Fruit fly (Drosophila melanogaster) whole organism, embryonic: ENCODE results near the gene fig.

Source experiments
- Ada2b ChIP-seq: fragments of 200-800 bp; sonication (Bioruptor generic); IDR thresholded peaks from 2 replicates; pipeline ENCODE4 v1.3.6; 2022; ENCODE audit warnings: missing biosample characterization, missing genetic modification characterization
- Antp ChIP-seq: fragments of 200-800 bp; sonication (Bioruptor generic); optimal IDR thresholded peaks from 3 replicates; lab custom pipeline; 2016; ENCODE audit warnings: missing biosample characterization, missing genetic modification characterization
- Awh ChIP-seq: fragments of 200-800 bp; sonication (Bioruptor generic); IDR thresholded peaks from 2 replicates; pipeline ENCODE4, ENCODE4 v1.3.6; 2022; ENCODE audit warnings: missing biosample characterization, missing genetic modification characterization
- Bteb2 ChIP-seq: fragments of 200-800 bp; sonication (Bioruptor generic); optimal IDR thresholded peaks from 2 replicates; lab custom pipeline; 2016; ENCODE audit warnings: missing biosample characterization, missing genetic modification characterization
- CG11456 ChIP-seq: fragments of 200-800 bp; sonication (Bioruptor generic); IDR thresholded peaks from 3 replicates; pipeline ENCODE4 v1.3.6; 2022; ENCODE audit warnings: missing biosample characterization, missing genetic modification characterization
- CG12236 ChIP-seq: fragments of 200-800 bp; sonication (Bioruptor generic); optimal IDR thresholded peaks from 2 replicates; lab custom pipeline; 2016; ENCODE audit warnings: missing biosample characterization, missing genetic modification characterization
- CG15269 ChIP-seq: fragments of 200-800 bp; sonication (Bioruptor generic); optimal IDR thresholded peaks from 2 replicates; lab custom pipeline; 2018; ENCODE audit warnings: missing biosample characterization, mild to moderate bottlenecking, missing genetic modification characterization, moderate library complexity
- CG16779 ChIP-seq: fragments of 200-800 bp; sonication (Bioruptor generic); IDR thresholded peaks from 2 replicates; pipeline ENCODE4 v1.3.6; 2022; ENCODE audit warnings: missing biosample characterization, missing genetic modification characterization
- CG17186 ChIP-seq: fragments of 200-800 bp; sonication (Bioruptor generic); optimal IDR thresholded peaks from 3 replicates; lab custom pipeline; 2017; ENCODE audit warnings: missing biosample characterization, missing genetic modification reagents, missing genetic modification characterization
- CG1832 ChIP-seq: fragments of 200-800 bp; sonication (Bioruptor generic); optimal IDR thresholded peaks from 2 replicates; lab custom pipeline; 2017; ENCODE audit warnings: missing biosample characterization, mild to moderate bottlenecking, missing genetic modification characterization, inconsistent platforms
- CG18599 ChIP-seq: fragments of 200-800 bp; sonication (Bioruptor generic); optimal IDR thresholded peaks from 3 replicates; lab custom pipeline; 2017; ENCODE audit warnings: missing biosample characterization, missing genetic modification characterization, mild to moderate bottlenecking, moderate library complexity, missing genetic modification reagents
- CG3407 ChIP-seq: fragments of 200-800 bp; sonication (Bioruptor generic); optimal IDR thresholded peaks from 2 replicates; lab custom pipeline; 2018; ENCODE audit warnings: missing biosample characterization, mild to moderate bottlenecking, missing genetic modification characterization
- CG42726 ChIP-seq: fragments of 200-800 bp; sonication (Bioruptor generic); IDR thresholded peaks from 2 replicates; pipeline ENCODE4 v1.3.6; 2022; ENCODE audit warnings: missing biosample characterization, missing genetic modification characterization; ENCODE audit not compliant: partially characterized antibody
- CG6765 ChIP-seq: fragments of 200-800 bp; sonication (Bioruptor generic); optimal IDR thresholded peaks from 3 replicates; lab custom pipeline; 2017; ENCODE audit warnings: missing biosample characterization, mild to moderate bottlenecking, missing genetic modification characterization
- CG6791 ChIP-seq: fragments of 200-800 bp; sonication (Bioruptor generic); IDR thresholded peaks from 3 replicates; pipeline ENCODE4 v1.3.6; 2022; ENCODE audit warnings: missing biosample characterization, missing genetic modification characterization; ENCODE audit not compliant: partially characterized antibody
- CG7963 ChIP-seq: fragments of 200-800 bp; sonication (Bioruptor generic); IDR thresholded peaks from 3 replicates; pipeline ENCODE4 v1.3.6; 2022; ENCODE audit warnings: missing biosample characterization, missing genetic modification characterization; ENCODE audit not compliant: partially characterized antibody
- CG9932 ChIP-seq: fragments of 200-800 bp; sonication (Bioruptor generic); IDR thresholded peaks from 2 replicates; pipeline ENCODE4 v1.3.6; 2022; ENCODE audit warnings: missing biosample characterization, missing genetic modification characterization
- CkIIα-i1 ChIP-seq: fragments of 200-800 bp; sonication (Bioruptor generic); IDR thresholded peaks from 2 replicates; pipeline ENCODE4 v1.3.6; 2022; ENCODE audit warnings: missing biosample characterization, missing genetic modification characterization
- CoRest ChIP-seq: fragments of 200-800 bp; sonication (Bioruptor generic); optimal IDR thresholded peaks from 3 replicates; lab custom pipeline; 2018; ENCODE audit warnings: missing biosample characterization, mild to moderate bottlenecking, missing genetic modification characterization, moderate library complexity
- Dad ChIP-seq: fragments of 200-800 bp; sonication (Bioruptor generic); optimal IDR thresholded peaks from 3 replicates; lab custom pipeline; 2016; ENCODE audit warnings: missing biosample characterization, missing genetic modification characterization
- Dfd ChIP-seq, 2 experiments: fragments of >200 bp; optimal IDR thresholded peaks; 2 replicates each; lab custom pipeline; 2017; ENCODE audit warnings: missing biosample characterization in 2 of 2, missing genetic modification characterization in 2 of 2
- Dll ChIP-seq: fragments of 200-800 bp; sonication (Bioruptor generic); IDR thresholded peaks from 4 replicates; pipeline ENCODE4 v1.3.6; 2022; ENCODE audit warnings: missing biosample characterization, missing genetic modification characterization; ENCODE audit not compliant: partially characterized antibody
- Doc2 ChIP-seq: fragments of 200-800 bp; sonication (Bioruptor generic); IDR thresholded peaks from 2 replicates; pipeline ENCODE4 v1.3.6; 2022; ENCODE audit warnings: missing biosample characterization, missing genetic modification characterization
- Gsc ChIP-seq: fragments of 200-800 bp; sonication (Bioruptor generic); IDR thresholded peaks from 2 replicates; pipeline ENCODE4 v1.3.6; 2022; ENCODE audit warnings: missing biosample characterization, missing genetic modification characterization
- HHEX ChIP-seq: fragments of 200-800 bp; sonication (Bioruptor generic); optimal IDR thresholded peaks from 3 replicates; lab custom pipeline; 2017; ENCODE audit warnings: missing biosample characterization, mild to moderate bottlenecking, missing genetic modification characterization, missing genetic modification reagents
- Lpt ChIP-seq: fragments of >200 bp; optimal IDR thresholded peaks from 2 replicates; lab custom pipeline; 2018; ENCODE audit warnings: missing biosample characterization, missing genetic modification characterization
- MBD-R2 ChIP-seq: fragments of 200-800 bp; sonication (Bioruptor generic); IDR thresholded peaks from 2 replicates; pipeline ENCODE4 v1.3.6; 2022; ENCODE audit warnings: missing biosample characterization, missing genetic modification characterization
- Med ChIP-seq: fragments of 200-800 bp; sonication (Bioruptor generic); peaks from one replicate; lab custom pipeline; 2016; ENCODE audit warnings: missing biosample characterization, missing genetic modification characterization, mild to moderate bottlenecking, inconsistent platforms, moderate library complexity
- NC2β ChIP-seq: fragments of 200-800 bp; sonication (Bioruptor generic); optimal IDR thresholded peaks from 2 replicates; lab custom pipeline; 2016; ENCODE audit warnings: missing biosample characterization, missing genetic modification characterization
- Optix ChIP-seq: fragments of 200-800 bp; sonication (Bioruptor generic); IDR thresholded peaks from 3 replicates; pipeline ENCODE4 v1.3.6; 2022; ENCODE audit warnings: missing biosample characterization, missing genetic modification characterization
- Side ChIP-seq: fragments of 200-800 bp; sonication (Bioruptor generic); optimal IDR thresholded peaks from 2 replicates; lab custom pipeline; 2016; ENCODE audit warnings: missing biosample characterization, missing genetic modification characterization
- Sry-β ChIP-seq: fragments of 200-800 bp; sonication (Bioruptor generic); optimal IDR thresholded peaks from 2 replicates; lab custom pipeline; 2018; ENCODE audit warnings: missing biosample characterization, mild to moderate bottlenecking, missing genetic modification characterization, moderate library complexity
- Stat92E ChIP-seq, 3 experiments: fragments of >200 bp in 2 of 3; fragments of 200-800 bp in 1 of 3; sonication (Bioruptor generic) in 1 of 3; optimal IDR thresholded peaks; 2 replicates each; lab custom pipeline; 2017 to 2019; ENCODE audit warnings: missing biosample characterization in 3 of 3, missing genetic modification characterization in 3 of 3, mild to moderate bottlenecking in 1 of 3, moderate library complexity in 1 of 3
- aop ChIP-seq: fragments of 200-800 bp; sonication (Bioruptor generic); IDR thresholded peaks from 2 replicates; pipeline ENCODE4 v1.3.6; 2022; ENCODE audit warnings: missing biosample characterization, missing genetic modification characterization
- dmrt11E ChIP-seq: fragments of 200-800 bp; sonication (Bioruptor generic); optimal IDR thresholded peaks from 3 replicates; lab custom pipeline; 2018; ENCODE audit warnings: missing biosample characterization, mild to moderate bottlenecking, missing genetic modification characterization, moderate library complexity
- dmrt99B ChIP-seq: fragments of 200-800 bp; sonication (Bioruptor generic); optimal IDR thresholded peaks from 2 replicates; lab custom pipeline; 2018; ENCODE audit warnings: missing biosample characterization, mild to moderate bottlenecking, missing genetic modification characterization, moderate library complexity
- dysf ChIP-seq: fragments of 200-800 bp; sonication (Bioruptor generic); IDR thresholded peaks from 3 replicates; pipeline ENCODE4 v1.3.6; 2022; ENCODE audit warnings: missing biosample characterization, missing genetic modification characterization
- en ChIP-seq: fragments of 200-800 bp; sonication (Bioruptor generic); optimal IDR thresholded peaks from 2 replicates; lab custom pipeline; 2016; ENCODE audit warnings: missing biosample characterization, missing genetic modification characterization
- gcm ChIP-seq: fragments of 200-800 bp; sonication (Bioruptor generic); optimal IDR thresholded peaks from 2 replicates; lab custom pipeline; 2019; ENCODE audit warnings: missing biosample characterization, mild to moderate bottlenecking, missing genetic modification characterization, moderate library complexity
- hb ChIP-seq: fragments of 200-800 bp; sonication (Bioruptor generic); IDR thresholded peaks from 3 replicates; pipeline ENCODE4 v1.3.6; 2022; ENCODE audit warnings: missing biosample characterization, missing genetic modification characterization; ENCODE audit not compliant: partially characterized antibody
- kay ChIP-seq: fragments of 200-800 bp; sonication (Bioruptor generic); optimal IDR thresholded peaks from 2 replicates; lab custom pipeline; 2016; ENCODE audit warnings: missing biosample characterization, missing genetic modification characterization
- lmd ChIP-seq: fragments of 200-800 bp; sonication (Bioruptor generic); IDR thresholded peaks from 2 replicates; pipeline ENCODE4 v1.3.6; 2022; ENCODE audit warnings: missing biosample characterization, missing genetic modification characterization
- mirr ChIP-seq: fragments of 200-800 bp; sonication (Bioruptor generic); optimal IDR thresholded peaks from 3 replicates; lab custom pipeline; 2018; ENCODE audit warnings: missing biosample characterization, mild to moderate bottlenecking, missing genetic modification characterization
- peb ChIP-seq: fragments of 200-800 bp; sonication (Bioruptor generic); IDR thresholded peaks from 2 replicates; pipeline ENCODE4 v1.3.6; 2022; ENCODE audit warnings: missing biosample characterization, missing genetic modification characterization
- phol ChIP-seq: fragments of 200-800 bp; sonication (Bioruptor generic); optimal IDR thresholded peaks from 3 replicates; lab custom pipeline; 2018; ENCODE audit warnings: missing biosample characterization, mild to moderate bottlenecking, missing genetic modification characterization, moderate library complexity
- pros ChIP-seq: fragments of 200-800 bp; sonication (Bioruptor generic); optimal IDR thresholded peaks from 3 replicates; lab custom pipeline; 2019; ENCODE audit warnings: missing biosample characterization, mild to moderate bottlenecking, missing genetic modification characterization, moderate library complexity
- rib ChIP-seq: fragments of 200-800 bp; sonication (Bioruptor generic); IDR thresholded peaks from 2 replicates; pipeline ENCODE4 v1.3.6; 2022; ENCODE audit warnings: missing biosample characterization, missing genetic modification characterization
- ssp ChIP-seq: fragments of 200-800 bp; sonication (Bioruptor generic); IDR thresholded peaks from 2 replicates; pipeline ENCODE4 v1.3.6; 2022; ENCODE audit warnings: missing biosample characterization, missing genetic modification characterization
- zen2 ChIP-seq: fragments of 200-800 bp; sonication (Bioruptor generic); IDR thresholded peaks from 3 replicates; pipeline ENCODE4 v1.3.6; 2022; ENCODE audit warnings: missing biosample characterization, missing genetic modification characterization; ENCODE audit not compliant: partially characterized antibody

The fig gene

DNA sequence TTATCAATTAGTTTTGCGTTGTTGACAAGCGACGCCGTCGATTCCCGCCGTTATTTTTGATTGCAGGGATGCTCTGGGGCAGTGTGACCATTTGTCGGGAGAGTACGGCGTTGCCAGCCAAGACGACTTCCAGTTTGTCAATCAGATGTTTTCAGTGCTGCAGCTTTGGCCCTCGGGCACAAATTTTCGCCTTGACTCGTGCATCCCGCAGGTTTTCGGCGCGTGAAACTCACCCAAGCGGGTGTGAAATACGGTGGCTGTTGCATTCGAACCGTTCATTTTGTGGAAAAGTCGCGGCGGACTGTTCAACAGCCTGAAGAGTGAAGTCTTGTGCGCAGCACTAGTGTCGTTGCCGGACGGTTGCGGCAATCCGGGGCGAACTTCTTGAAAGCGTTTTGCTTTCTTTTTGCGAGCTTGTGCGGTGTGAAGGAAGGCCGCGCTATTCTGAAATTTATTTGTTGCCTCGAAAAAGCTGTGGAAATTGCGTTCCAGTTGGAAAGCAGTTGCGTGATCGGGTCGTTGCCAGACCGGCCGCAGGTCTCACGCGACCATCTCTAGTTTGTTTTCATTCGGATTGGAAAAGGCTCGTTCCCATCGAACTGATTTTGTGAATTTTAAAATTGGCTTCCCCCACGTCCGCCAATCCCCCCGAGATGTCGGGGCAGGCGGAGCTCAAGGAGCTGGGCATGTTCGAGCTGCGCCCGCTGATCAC is 26.6 kb upstream of the fig start, which contains the start of the genes ca and ncd (continued):
- TF ChIP-seq dmrt11E (tag; lab: Kevin White, UChicago): no peak
- peak; percentile 61; the same call in 1 of the 3 replicates for TF ChIP-seq CG7963 (GFP tag; lab: Robert Waterston, UW)
- no peak for TF ChIP-seq Awh
- TF ChIP-seq Med (GFP tag; lab: Kevin White, UChicago): peak; percentile 63
- TF ChIP-seq CkIIα-i1 (GFP tag; lab: Robert Waterston, UW): no peak
- no peak for TF ChIP-seq CG18599 (GFP tag; lab: Kevin White, UChicago)
- TF ChIP-seq hb (GFP tag; lab: Robert Waterston, UW): peak; percentile 55; the same call in 1 of the 3 replicates
- no peak for TF ChIP-seq ssp (GFP tag; lab: Robert Waterston, UW)
- TF ChIP-seq zen2 (GFP tag; lab: Robert Waterston, UW): peak; percentile 54; the same call in 2 of the 3 replicates
- TF ChIP-seq CG42726 (GFP tag; lab: Robert Waterston, UW): peak; percentile 57; the same call in 1 of the 2 replicates
- TF ChIP-seq NC2β (GFP tag; lab: Kevin White, UChicago): no peak
- TF ChIP-seq CG11456 (GFP tag; lab: Robert Waterston, UW): no peak
- TF ChIP-seq CG3407: no peak
- no peak for TF ChIP-seq kay
- no peak for TF ChIP-seq lmd (GFP tag; lab: Robert Waterston, UW)
- TF ChIP-seq Stat92E (GFP tag; optimal IDR thresholded peaks at IDR 0.05; lab: Kevin White, UChicago): no peak
- TF ChIP-seq CoRest (tag; lab: Kevin White, UChicago): peak; percentile 20
- peak; percentile 56; the same call in 1 of the 2 replicates for TF ChIP-seq MBD-R2 (GFP tag; lab: Robert Waterston, UW)
- TF ChIP-seq HHEX (GFP tag; lab: Kevin White, UChicago): no peak
- TF ChIP-seq mirr: no peak
- TF ChIP-seq Optix: no peak
- peak; percentile 62 for TF ChIP-seq Sry-β (GFP tag; lab: Kevin White, UChicago)
- peak; percentile 74 for TF ChIP-seq Dll
- no peak for TF ChIP-seq CG15269
- TF ChIP-seq CG6765 (GFP tag; lab: Kevin White, UChicago): no peak
- no peak for TF ChIP-seq Ada2b (GFP tag; lab: Robert Waterston, UW)
- no peak for TF ChIP-seq Dfd (GFP tag; optimal IDR thresholded peaks at IDR 0.05; lab: Kevin White, UChicago)
- peak; percentile 6 for TF ChIP-seq CG17186 (GFP tag; lab: Kevin White, UChicago)
- TF ChIP-seq CG16779: no peak
- no peak for TF ChIP-seq Bteb2 (GFP tag; lab: Kevin White, UChicago)
- TF ChIP-seq Lpt (GFP tag; lab: Kevin White, UChicago): no peak
- TF ChIP-seq Side (GFP tag; lab: Kevin White, UChicago): peak; percentile 3
- no peak for TF ChIP-seq dmrt99B (tag; lab: Kevin White, UChicago)
- no peak for TF ChIP-seq CG9932 (GFP tag; lab: Robert Waterston, UW)
- TF ChIP-seq rib (GFP tag; lab: Robert Waterston, UW): no peak
- no peak for TF ChIP-seq dysf (GFP tag; lab: Robert Waterston, UW)
- no peak for TF ChIP-seq en (GFP tag; lab: Kevin White, UChicago)
- TF ChIP-seq pros (GFP tag; lab: Kevin White, UChicago): no peak
- peak; percentile 15 for TF ChIP-seq phol
- TF ChIP-seq peb: no peak
- TF ChIP-seq Antp (GFP tag; lab: Kevin White, UChicago): no peak
- no peak for TF ChIP-seq Doc2 (GFP tag; lab: Robert Waterston, UW)
- TF ChIP-seq Gsc (GFP tag; lab: Robert Waterston, UW): no peak
- no peak for TF ChIP-seq CG12236
- TF ChIP-seq CG6791 (GFP tag; lab: Robert Waterston, UW): 0 out of 3 replicates have a peak, but pooled peaks have one; percentile 44
- no peak for TF ChIP-seq CG1832 (GFP tag; lab: Kevin White, UChicago)
- no peak for TF ChIP-seq gcm (GFP tag; lab: Kevin White, UChicago)
- no peak for TF ChIP-seq aop
- TF ChIP-seq Dad: peak; percentile 6
